Fruit fly (Drosophila melanogaster) S2 (cell line): ENCODE data around the gene CG31816.

Experiments used
- CG8478 ChIP-seq: fragments of >200 bp; optimal IDR thresholded peaks from 2 replicates; lab custom pipeline; 2018
- CTCF ChIP-seq, 2 experiments: fragments of >200 bp; optimal IDR thresholded peaks; 2 replicates each; lab custom pipeline; 2018

DNA sequence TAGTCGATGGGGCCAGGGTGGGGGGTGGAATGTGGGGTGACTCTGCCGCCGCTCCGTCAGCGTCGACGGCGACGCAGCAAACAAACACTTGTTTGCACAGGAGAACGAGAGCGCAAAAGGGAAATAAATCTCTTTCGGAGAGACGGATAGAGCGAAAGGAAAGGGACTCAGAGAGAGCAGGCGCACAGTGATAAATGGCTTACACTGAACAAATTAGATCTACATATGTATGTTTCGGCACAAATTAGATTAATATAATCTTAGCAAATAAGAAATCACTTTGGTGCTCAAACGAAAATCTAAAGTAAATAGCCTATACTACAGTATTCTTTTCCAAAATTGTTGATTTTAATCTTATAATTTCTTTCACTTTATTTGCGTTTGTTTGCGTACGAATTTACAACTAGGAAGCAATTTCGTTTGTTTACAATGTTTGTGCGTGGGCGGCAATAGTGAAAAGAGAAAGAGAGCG lies 6.6 kb upstream of the CG31816 start:
- TF ChIP-seq CG8478 (no peak), CTCF (optimal IDR thresholded peaks at IDR 0.05; lab: Kevin White, UChicago) (no peak)
